Fruit fly (Drosophila melanogaster): Measurements from ENCODE around the gene CG7988.
A peak's percentile ranks its signal among the peaks of the same experiment; 100 is the strongest.

The CG7988 gene

DNA sequence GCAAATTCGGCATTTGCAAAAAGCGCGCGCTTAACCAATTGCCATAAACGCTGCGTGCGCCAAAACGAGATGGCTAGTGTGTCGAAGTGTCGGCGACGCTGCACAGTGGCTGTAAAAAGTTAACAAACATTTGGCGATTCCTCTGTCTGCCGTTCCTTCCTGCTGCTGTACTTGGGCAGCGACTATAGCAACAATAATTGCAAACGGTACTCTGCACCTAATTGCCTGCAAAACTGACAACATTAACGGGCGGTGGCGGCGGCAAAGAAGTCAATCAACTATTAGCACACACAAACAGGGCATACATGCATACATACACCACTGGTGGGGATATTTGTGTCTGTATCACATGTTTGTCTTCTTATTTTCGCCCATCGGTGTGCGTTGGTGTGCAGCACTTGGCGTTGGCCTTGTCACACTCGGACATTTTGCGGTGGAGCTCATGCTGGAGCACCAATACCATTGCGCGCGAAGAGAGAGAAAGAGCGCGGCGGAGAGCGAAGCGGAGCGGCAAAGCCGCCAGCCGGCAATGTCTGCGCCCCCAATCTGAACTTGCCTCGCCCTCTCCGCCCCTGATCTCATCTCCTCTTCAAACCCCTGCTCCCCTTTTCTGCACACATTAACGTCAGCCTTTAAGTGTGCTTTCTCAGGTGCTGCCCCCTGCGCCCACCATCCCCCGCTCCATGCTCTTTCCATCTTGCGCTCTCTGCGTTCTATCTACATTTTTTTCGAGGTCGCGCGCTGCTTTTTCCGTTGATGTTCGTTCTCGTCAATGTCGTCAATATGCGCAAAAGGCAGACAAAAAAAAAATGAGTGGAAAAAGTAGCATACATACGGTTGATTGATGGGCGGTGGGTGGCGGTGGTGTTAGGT, 24.1 kb downstream of the CG7988 start (continued):
- TF ChIP-seq CG30403 (GFP tag; optimal IDR thresholded peaks at IDR 0.05) (no peak), slp2 (GFP tag; optimal IDR thresholded peaks at IDR 0.05) (no peak), Hr3 (GFP tag; optimal IDR thresholded peaks at IDR 0.05) (no peak), CG34224 (GFP tag; IDR thresholded peaks at IDR 0.05; ENCODE audit: partially characterized antibody) (0 out of 3 replicates have a peak, but pooled peaks have one; percentile 19), CG6689 (GFP tag; IDR thresholded peaks at IDR 0.05) (no peak), CG6854 (GFP tag; optimal IDR thresholded peaks at IDR 0.05) (no peak), nmo (GFP tag; optimal IDR thresholded peaks at IDR 0.05) (no peak), Dbx (GFP tag; IDR thresholded peaks at IDR 0.05) (peak; percentile 25; the same call in 1 of the 3 replicates), Neu2 (GFP tag; optimal IDR thresholded peaks at IDR 0.05; ENCODE audit: borderline replicate concordance) (no peak), PHDP (tag; optimal IDR thresholded peaks at IDR 0.05) (no peak), CG33213 (GFP tag; optimal IDR thresholded peaks at IDR 0.05) (no peak), CG11093 (GFP tag; IDR thresholded peaks at IDR 0.05) (no peak), dmrt99B (tag; optimal IDR thresholded peaks at IDR 0.05) (peak; percentile 14), lab (GFP tag; optimal IDR thresholded peaks at IDR 0.05) (peak; percentile 8), Ets65A (GFP tag) (peak; percentile 74), CG10209 (GFP tag; optimal IDR thresholded peaks at IDR 0.05) (peak; percentile 25), NFAT (GFP tag; IDR thresholded peaks at IDR 0.05) (peak; percentile 54; the same call in 1 of the 2 replicates), hb (GFP tag; IDR thresholded peaks at IDR 0.05; ENCODE audit: partially characterized antibody) (no peak), disco-r (GFP tag; optimal IDR thresholded peaks at IDR 0.05) (no peak), Dfd (GFP tag; optimal IDR thresholded peaks at IDR 0.05) (no peak), CG8089 (GFP tag; optimal IDR thresholded peaks at IDR 0.05) (no peak), dysf (GFP tag; IDR thresholded peaks at IDR 0.05) (peak; percentile 41; the same call in 1 of the 3 replicates), Pdp1 (GFP tag; optimal IDR thresholded peaks at IDR 0.05) (no peak), CG1832 (GFP tag; optimal IDR thresholded peaks at IDR 0.05) (peak; percentile 63), Sox100B (GFP tag; optimal IDR thresholded peaks at IDR 0.05) (no peak), esg (GFP tag; conservative IDR thresholded peaks at IDR 0.05) (no peak), usp (GFP tag; optimal IDR thresholded peaks at IDR 0.05) (no peak), BtbVII (GFP tag; optimal IDR thresholded peaks at IDR 0.05) (no peak), CG1233 (GFP tag; optimal IDR thresholded peaks at IDR 0.05) (no peak), da (GFP tag; optimal IDR thresholded peaks at IDR 0.05) (no peak), crol (GFP tag; IDR thresholded peaks at IDR 0.05) (peak; percentile 100), peb (GFP tag; IDR thresholded peaks at IDR 0.05) (no peak), CG34376 (GFP tag; optimal IDR thresholded peaks at IDR 0.05) (peak; percentile 51), Lim3 (GFP tag; IDR thresholded peaks at IDR 0.05) (no peak), gce (GFP tag; IDR thresholded peaks at IDR 0.05) (no peak), CG6175 (GFP tag; IDR thresholded peaks at IDR 0.05) (peak; percentile 95), maf-S (GFP tag; optimal IDR thresholded peaks at IDR 0.05) (no peak), grau (tag; optimal IDR thresholded peaks at IDR 0.05) (peak; percentile 16), zf30C (GFP tag; optimal IDR thresholded peaks at IDR 0.05) (no peak), CG12744 (GFP tag; optimal IDR thresholded peaks at IDR 0.05) (no peak), chm (GFP tag; IDR thresholded peaks at IDR 0.05) (no peak; the same call in 1 of the 2 replicates), seq (GFP tag; IDR thresholded peaks at IDR 0.05) (no peak), CG9932 (GFP tag; IDR thresholded peaks at IDR 0.05) (peak; percentile 40; the same call in 1 of the 2 replicates), ro (GFP tag; IDR thresholded peaks at IDR 0.05) (no peak), cato (GFP tag; optimal IDR thresholded peaks at IDR 0.05; ENCODE audit: borderline replicate concordance) (no peak), CG1602 (GFP tag; optimal IDR thresholded peaks at IDR 0.05) (no peak), mld (GFP tag; IDR thresholded peaks at IDR 0.05; ENCODE audit: partially characterized antibody) (no peak), CG5953 (GFP tag; IDR thresholded peaks at IDR 0.05) (0 out of 2 replicates have a peak, but pooled peaks have one; percentile 5), Vsx1 (GFP tag; optimal IDR thresholded peaks at IDR 0.05) (no peak), Sin3A (optimal IDR thresholded peaks at IDR 0.05) (no peak)

Data from whole organism, embryonic.